Worm (Caenorhabditis elegans): ENCODE data around the gene F23D12.7.

DNA sequence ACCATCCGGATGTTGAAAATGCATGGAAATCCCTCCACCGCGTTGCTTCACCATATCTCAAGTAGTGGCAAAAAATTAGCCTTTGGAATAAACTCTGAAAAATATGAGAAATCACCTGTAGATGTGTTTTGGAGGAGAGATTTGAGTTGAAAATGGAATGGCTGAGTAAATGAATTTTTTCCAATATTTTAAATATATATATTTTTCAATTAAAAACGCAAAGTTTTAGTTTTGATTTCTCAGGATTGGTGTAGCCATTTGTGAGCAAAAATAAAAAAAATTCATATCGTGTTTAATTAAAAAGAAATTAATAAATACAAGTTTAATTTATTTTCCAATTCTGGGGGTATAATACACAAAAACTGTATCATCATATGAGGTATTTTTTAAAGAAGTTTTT, 25.6 kb downstream of the F23D12.7 start, which contains the start of gene F23D12.1:
- TF ChIP-seq lin-13 (tag; optimal IDR thresholded peaks at IDR 0.05) (no peak), unc-120 (tag; optimal IDR thresholded peaks at IDR 0.05; ENCODE audit: poor library complexity, severe bottlenecking) (no peak), ces-1 (GFP tag; optimal IDR thresholded peaks at IDR 0.05) (no peak), unc-62 (GFP tag; optimal IDR thresholded peaks at IDR 0.05) (no peak)
